Worm (Caenorhabditis elegans) whole organism, young adult: ENCODE measurements around the gene F47B8.10.
"Not testable (repeated sequence)": the region's sequence is repeated elsewhere in the genome, so short reads cannot be mapped to it uniquely, and the experiment has no call there.

ENCODE experiments used
- B0035.1 ChIP-seq: sonication (generic microtip); optimal IDR thresholded peaks from 2 replicates; lab custom pipeline; 2016; ENCODE audit warnings: missing genetic modification characterization, mild to moderate bottlenecking, missing compliant biosample characterization, missing genotype, missing genetic modification reagents
- F55B11.4 ChIP-seq: sonication (generic microtip); optimal IDR thresholded peaks from 2 replicates; lab custom pipeline; 2016; ENCODE audit warnings: missing compliant biosample characterization, missing genetic modification characterization, borderline replicate concordance; ENCODE audit not compliant: insufficient read depth
- ama-1 ChIP-seq, 3 experiments: fragments of 150-350 bp in 1 of 3; sonication (generic microtip) in 2 of 3; optimal IDR thresholded peaks; 2 replicates each; lab custom pipeline; 2014 to 2018; ENCODE audit warnings: missing biosample characterization in 2 of 3, missing genetic modification characterization in 2 of 3, missing genetic modification reagents in 2 of 3
- ceh-40 ChIP-seq: fragments of 200-800 bp; sonication (Bioruptor generic); IDR thresholded peaks from 2 replicates; pipeline ENCODE4 v1.3.6; 2022; ENCODE audit warnings: missing genetic modification characterization, missing compliant biosample characterization
- lsl-1 ChIP-seq: fragments of 200-800 bp; sonication (Bioruptor generic); optimal IDR thresholded peaks from 2 replicates; lab custom pipeline; 2018; ENCODE audit warnings: mild to moderate bottlenecking, missing genetic modification characterization, moderate library complexity, missing compliant biosample characterization
- madf-3 ChIP-seq: fragments of 200-800 bp; sonication (Bioruptor generic); IDR thresholded peaks from 2 replicates; pipeline ENCODE4 v1.3.6; 2022; ENCODE audit warnings: missing genetic modification reagents, missing genetic modification characterization, missing compliant biosample characterization
- nfya-1 ChIP-seq: sonication (generic microtip); optimal IDR thresholded peaks from 2 replicates; lab custom pipeline; 2017; ENCODE audit warnings: antibody characterized with exemption, missing compliant biosample characterization, missing genetic modification characterization, borderline replicate concordance; ENCODE audit not compliant: insufficient read depth
- nfyb-1 ChIP-seq: fragments of 200-800 bp; sonication (Bioruptor generic); IDR thresholded peaks from 2 replicates; pipeline ENCODE4 v1.3.6; 2022; ENCODE audit warnings: missing genetic modification reagents, missing genetic modification characterization, missing compliant biosample characterization
- snpc-1.1 ChIP-seq: sonication (generic microtip); optimal IDR thresholded peaks from 2 replicates; lab custom pipeline; 2017; ENCODE audit warnings: missing genetic modification characterization, mild to moderate bottlenecking, missing compliant biosample characterization, antibody characterized with exemption, moderate library complexity, missing genotype, missing genetic modification reagents; ENCODE audit not compliant: insufficient read depth

DNA sequence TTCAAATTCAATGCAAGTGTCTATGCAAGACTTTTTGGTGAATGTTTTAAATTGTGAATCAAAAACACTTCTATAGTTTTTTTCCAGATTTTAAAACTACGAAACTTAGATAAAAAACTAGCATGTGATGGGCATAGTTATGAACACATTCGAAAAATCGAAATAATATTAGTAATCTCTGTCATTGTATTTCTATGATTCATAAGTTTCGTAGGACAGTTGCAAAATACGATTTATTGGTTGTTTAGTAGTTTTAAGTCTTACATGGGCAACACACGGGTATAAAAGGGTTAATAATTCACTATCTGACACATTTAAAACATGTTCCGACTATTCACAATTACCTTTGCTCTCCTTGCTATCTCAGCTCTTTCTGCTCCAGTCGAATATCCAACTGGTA lies 33.6 kb upstream of the F47B8.10 start, which contains the start of gene spig-5:
- not testable (repeated sequence) for TF ChIP-seq lsl-1 (GFP tag; lab: Kevin White, UChicago); madf-3; nfya-1 (tag; lab: Kevin White, UChicago); F55B11.4 (tag; lab: Kevin White, UChicago); snpc-1.1 (tag; lab: Kevin White, UChicago); ceh-40 (GFP tag; lab: Robert Waterston, UW); nfyb-1; B0035.1 (tag; lab: Kevin White, UChicago); ama-1 (optimal IDR thresholded peaks at IDR 0.05; lab: Kevin White, UChicago); ama-1 (GFP tag; optimal IDR thresholded peaks at IDR 0.05; lab: Kevin White, UChicago)
